Worm (Caenorhabditis elegans): ENCODE measurements around the gene F59B2.12.

- no peak for TF ChIP-seq Y79H2A.3 (GFP tag; conservative IDR thresholded peaks at IDR 0.05)
- TF ChIP-seq B0035.1 (tag; optimal IDR thresholded peaks at IDR 0.05), result no peak
- no peak for TF ChIP-seq F10E7.11 (tag; optimal IDR thresholded peaks at IDR 0.05)
- TF ChIP-seq F49E8.2 (tag; optimal IDR thresholded peaks at IDR 0.05; ENCODE audit: insufficient read depth), result no peak
These were observed 36.5 kb upstream of the F59B2.12 start for ce11 chrIII:8980892-8981291.
